Fruit fly (Drosophila melanogaster): ENCODE results near the gene CG5355.
A peak's percentile ranks its signal among the peaks of the same experiment; 100 is the strongest.

Gene CG5355

DNA sequence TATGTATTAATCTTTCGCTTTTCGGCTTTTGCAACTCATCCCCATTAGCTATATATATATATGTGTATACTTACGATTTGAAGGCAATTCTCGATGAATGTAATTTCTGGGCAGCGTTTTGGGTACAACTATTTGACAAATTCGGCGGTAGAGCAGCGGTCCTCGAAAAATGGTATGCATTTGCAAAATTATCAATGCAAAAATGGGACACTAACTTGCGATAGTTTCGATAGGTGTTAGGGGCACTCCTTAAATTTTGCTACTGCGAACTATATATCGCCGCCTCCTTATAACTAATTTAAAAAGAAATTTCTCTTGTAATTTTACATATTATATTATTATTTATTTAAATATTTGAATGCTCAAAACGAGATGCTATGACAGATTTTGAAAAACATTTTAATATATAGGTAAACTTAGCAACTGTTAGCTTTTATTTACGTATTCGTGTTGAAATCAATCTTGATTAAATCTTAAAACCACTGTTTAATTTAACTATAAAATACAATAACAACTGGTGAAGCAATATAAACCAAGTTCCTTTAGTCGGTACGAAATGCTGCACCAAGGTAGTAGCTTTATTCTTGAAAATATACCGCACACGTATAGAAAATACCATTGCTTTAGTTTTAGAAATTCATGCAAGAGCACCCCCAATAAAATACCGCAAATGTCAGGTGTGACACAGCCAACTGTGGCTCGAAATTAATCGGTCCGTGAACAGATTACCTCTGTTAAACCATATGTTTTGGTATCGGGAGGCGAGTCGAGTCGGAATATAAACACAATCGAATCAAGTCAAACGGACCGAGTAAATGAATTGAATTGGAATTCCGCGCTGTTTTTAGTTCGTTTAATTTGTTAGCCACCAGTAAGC, at the start of gene CG5355, which contains the start of gene Klp31E (continued):
- TF ChIP-seq CG3032 (tag; optimal IDR thresholded peaks at IDR 0.05), result peak; percentile 79
- TF ChIP-seq Blimp-1 (GFP tag; optimal IDR thresholded peaks at IDR 0.05), result peak; percentile 43
- TF ChIP-seq CG15336 (GFP tag; IDR thresholded peaks at IDR 0.05), result no peak
- TF ChIP-seq Hr39 (GFP tag; optimal IDR thresholded peaks at IDR 0.05), result peak; percentile 59
- TF ChIP-seq svp (GFP tag), result no peak
- TF ChIP-seq Smox (GFP tag; optimal IDR thresholded peaks at IDR 0.05), result no peak
- TF ChIP-seq CG11294 (GFP tag; IDR thresholded peaks at IDR 0.05), result no peak
- 0 out of 2 replicates have a peak, but pooled peaks have one; percentile 41 for TF ChIP-seq Gug (GFP tag; IDR thresholded peaks at IDR 0.05)
- TF ChIP-seq CG1621 (tag; optimal IDR thresholded peaks at IDR 0.05), result no peak

- no peak for TF ChIP-seq CG8119 (GFP tag; IDR thresholded peaks at IDR 0.05)
- TF ChIP-seq ss (GFP tag; optimal IDR thresholded peaks at IDR 0.05), result no peak
- no peak for TF ChIP-seq OdsH (GFP tag; optimal IDR thresholded peaks at IDR 0.05)
- TF ChIP-seq fd85E (GFP tag; optimal IDR thresholded peaks at IDR 0.05), result no peak
- TF ChIP-seq CG7368 (GFP tag; optimal IDR thresholded peaks at IDR 0.05), result no peak
- TF ChIP-seq CG8632 (GFP tag; optimal IDR thresholded peaks at IDR 0.05), result no peak
- TF ChIP-seq CG6854 (GFP tag; optimal IDR thresholded peaks at IDR 0.05), result no peak
- no peak for TF ChIP-seq CG11902 (GFP tag; optimal IDR thresholded peaks at IDR 0.05)
- TF ChIP-seq Blimp-1 (GFP tag; optimal IDR thresholded peaks at IDR 0.05), result no peak
- TF ChIP-seq dac (GFP tag; optimal IDR thresholded peaks at IDR 0.05), result no peak
- TF ChIP-seq Lpt (GFP tag; optimal IDR thresholded peaks at IDR 0.05), result no peak
- TF ChIP-seq Ets96B (tag; optimal IDR thresholded peaks at IDR 0.05), result no peak
- no peak for TF ChIP-seq fd59A (GFP tag; optimal IDR thresholded peaks at IDR 0.05)
- no peak for TF ChIP-seq CG9139 (GFP tag; optimal IDR thresholded peaks at IDR 0.05)
- no peak for TF ChIP-seq CG10669 (GFP tag; optimal IDR thresholded peaks at IDR 0.05)
- no peak for TF ChIP-seq cyc (GFP tag; optimal IDR thresholded peaks at IDR 0.05)
- no peak for TF ChIP-seq Hr4 (GFP tag; optimal IDR thresholded peaks at IDR 0.05)
- no peak for TF ChIP-seq esn (GFP tag; optimal IDR thresholded peaks at IDR 0.05)
Measured at dm6 chr2L:10458979-10459378, 45.7 kb upstream of the CG5355 start.

DNA sequence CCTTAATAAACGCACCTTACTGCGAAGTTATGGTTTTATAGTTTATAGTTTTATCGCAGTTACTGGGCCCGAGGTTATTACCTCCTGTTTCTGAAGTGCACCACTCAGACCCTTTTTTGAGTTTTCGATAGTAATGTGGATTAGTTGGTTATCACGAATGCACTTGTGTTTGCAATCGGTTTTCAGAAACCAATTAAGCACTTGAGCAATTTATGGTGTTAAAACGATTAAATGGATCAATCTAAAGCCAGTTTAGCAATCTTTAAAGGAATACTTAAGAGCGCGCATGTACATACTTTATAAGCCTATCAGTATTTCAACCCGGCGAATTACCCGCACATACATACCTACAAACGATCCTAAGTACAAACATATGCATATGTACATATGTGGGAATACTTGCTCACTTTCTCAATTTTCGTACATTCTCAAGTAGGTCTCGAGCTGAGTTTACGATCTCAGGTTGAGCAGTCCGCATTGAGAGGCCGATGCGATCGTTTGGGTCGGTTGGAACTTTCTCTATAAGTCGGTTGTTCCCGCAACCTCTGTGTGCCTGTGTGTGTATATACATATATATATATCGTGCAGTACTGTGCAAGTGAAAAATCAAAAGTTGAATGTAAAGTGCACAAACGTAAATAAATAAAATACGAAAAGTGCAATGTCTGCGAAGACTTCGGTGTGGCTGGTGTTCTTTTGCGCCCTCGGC, 44.1 kb upstream of the CG5355 start, which contains the start of the genes LManI and LManII:
Gene LManI, minus strand, starts transcription at position 51 of the 709 bp plus-strand sequence.
Gene LManII, plus strand, starts transcription at position 468 of the 709 bp plus-strand sequence.
- TF ChIP-seq svp (GFP tag) (peak; percentile 72), OdsH (GFP tag; optimal IDR thresholded peaks at IDR 0.05) (no peak)

DNA sequence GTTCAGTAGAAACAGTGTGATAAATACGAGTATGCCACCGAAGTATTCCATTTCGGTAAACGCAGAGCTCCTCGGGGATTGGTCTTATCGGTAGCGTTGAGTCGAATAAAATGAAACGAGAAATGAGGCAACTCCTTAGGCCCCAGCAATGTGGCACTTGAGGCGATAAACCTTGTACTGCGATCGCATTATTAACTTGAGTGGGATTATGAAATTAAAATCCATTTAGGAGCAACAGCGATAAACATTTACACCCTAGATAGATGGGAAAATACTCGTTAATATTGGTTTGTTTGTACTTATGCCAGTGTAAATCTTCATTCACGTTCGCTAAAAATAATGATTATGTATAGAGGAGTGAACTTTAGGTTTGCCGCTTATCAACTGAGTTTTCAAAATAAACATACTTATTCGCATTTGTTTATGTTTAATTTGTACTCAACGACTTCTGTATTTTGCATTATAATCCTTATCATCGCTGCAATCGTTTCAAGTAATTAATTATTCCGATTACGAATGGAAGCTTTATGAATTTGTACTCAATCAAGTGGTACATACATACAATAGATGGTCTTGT, 42.8 kb upstream of the CG5355 start:
- peak; percentile 93 for TF ChIP-seq vri (GFP tag; optimal IDR thresholded peaks at IDR 0.05)
- peak; percentile 78 for TF ChIP-seq svp (GFP tag)
- peak; percentile 53 for TF ChIP-seq Eip78C (GFP tag)
- TF ChIP-seq cyc (GFP tag; optimal IDR thresholded peaks at IDR 0.05), result no peak

dm6 chr2L:10452296-10452695, 39.0 kb upstream of the CG5355 start, which contains the start of gene ppk10:
Gene ppk10 (minus strand): TSS chr2L:10452396.
- no peak for TF ChIP-seq dsx (GFP tag; optimal IDR thresholded peaks at IDR 0.05; ENCODE audit: poor library complexity, severe bottlenecking)
